Worm (Caenorhabditis elegans): ENCODE data around the gene ZK616.5.

DNA sequence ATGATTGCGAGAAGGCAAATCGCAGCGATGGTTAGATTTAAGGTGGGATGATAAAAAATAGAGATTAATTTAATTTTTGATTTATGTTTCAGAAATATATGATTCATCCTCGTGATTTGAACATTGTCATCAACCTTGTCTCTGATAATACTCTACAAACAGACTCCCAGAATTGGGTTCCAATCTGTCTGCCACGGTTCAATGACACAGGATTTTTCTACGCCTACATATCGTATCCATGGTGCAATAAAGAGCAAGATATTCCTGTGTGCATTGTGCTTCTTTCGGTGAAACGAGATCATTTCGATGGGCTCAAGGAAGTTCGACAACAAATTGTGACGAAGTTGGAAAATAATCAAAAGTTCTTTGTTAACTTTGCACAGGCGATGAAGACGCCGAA, 23.8 kb upstream of the ZK616.5 start:
- no peak for TF ChIP-seq T22C8.4 (GFP tag; IDR thresholded peaks at IDR 0.05)
- no peak for TF ChIP-seq tab-1 (GFP tag; IDR thresholded peaks at IDR 0.05)
